Fruit fly (Drosophila melanogaster) S2 (cell line): ENCODE results near the gene Gapvd1.

ENCODE experiments used
- CG8478 ChIP-seq: fragments of >200 bp; optimal IDR thresholded peaks from 2 replicates; lab custom pipeline; 2018
- CTCF ChIP-seq, 2 experiments: fragments of >200 bp; optimal IDR thresholded peaks; 2 replicates each; lab custom pipeline; 2018

dm6 chrX:11338973-11339867, 14.0 kb downstream of the Gapvd1 start:
- TF ChIP-seq CG8478 (lab: Kevin White, UChicago) (no peak), CTCF (optimal IDR thresholded peaks at IDR 0.05; lab: Kevin White, UChicago) (peak in 1 of 2 experiments; percentile 34)
